Worm (Caenorhabditis elegans) whole organism, dauer: ENCODE data around the gene Y41D4A.6.

Experiments used
- unc-62 ChIP-seq: sonication (generic microtip); optimal IDR thresholded peaks from 2 replicates; lab custom pipeline; 2017; ENCODE audit warnings: missing biosample characterization, missing genetic modification reagents, missing genetic modification characterization

Y41D4A.6 gene

DNA sequence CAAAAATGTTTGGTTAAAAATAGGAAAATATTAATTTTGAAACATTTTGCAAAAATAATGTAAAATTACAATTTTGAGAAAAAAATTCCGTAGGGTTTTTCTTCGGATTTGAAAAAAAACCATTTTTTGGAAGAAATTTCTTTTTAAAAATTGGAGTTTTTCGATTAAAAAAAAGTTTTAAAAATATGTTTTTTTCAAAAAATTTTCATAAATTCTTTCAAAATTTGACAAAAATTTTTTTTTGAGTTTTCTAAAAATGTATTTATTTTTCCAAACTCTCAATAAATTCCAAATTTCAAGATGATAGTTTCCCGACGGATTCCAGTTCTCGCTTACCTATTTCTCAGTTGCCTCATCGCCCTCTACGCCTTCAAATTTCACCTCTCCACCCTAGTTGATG, 45.7 kb downstream of the Y41D4A.6 start, which contains the start of gene bus-2:
Gene bus-2, plus strand, starts transcription at position 301 of the 400 bp plus-strand sequence.
- no peak for TF ChIP-seq unc-62 (GFP tag; lab: Kevin White, UChicago)

DNA sequence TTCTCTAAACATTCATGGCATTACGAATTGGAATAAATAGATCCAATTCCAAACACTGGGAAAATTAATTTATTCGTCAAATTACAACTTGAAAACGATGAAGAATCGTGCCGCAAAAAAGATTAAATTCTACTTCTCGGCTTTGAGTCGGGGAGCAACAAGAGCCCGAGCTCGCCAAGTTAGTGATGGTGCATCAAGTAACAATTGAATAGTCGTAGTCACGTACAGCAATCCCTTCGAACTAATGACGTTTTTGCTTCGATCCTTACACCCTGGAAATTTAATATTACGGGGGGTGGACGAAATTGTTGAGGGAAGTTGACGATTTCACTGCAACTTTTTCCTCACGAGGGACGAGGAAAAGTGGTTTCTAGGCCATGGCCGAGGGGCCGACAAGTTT, 53.7 kb downstream of the Y41D4A.6 start:
- TF ChIP-seq unc-62 (GFP tag; lab: Kevin White, UChicago), result no peak
